Fruit fly (Drosophila melanogaster) whole organism, embryonic: ENCODE measurements around the gene slow.

Source experiments
- Atf6 ChIP-seq: fragments of 200-800 bp; sonication (Bioruptor generic); IDR thresholded peaks from 2 replicates; pipeline ENCODE4 v1.3.6; 2022; ENCODE audit warnings: missing biosample characterization, missing genetic modification characterization
- CG10959 ChIP-seq: fragments of 200-800 bp; sonication (Bioruptor generic); IDR thresholded peaks from 2 replicates; pipeline ENCODE4 v1.3.6; 2022; ENCODE audit warnings: missing biosample characterization, missing genetic modification characterization
- CG11504 ChIP-seq: fragments of 200-800 bp; sonication (Bioruptor generic); optimal IDR thresholded peaks from 3 replicates; lab custom pipeline; 2019; ENCODE audit warnings: missing biosample characterization, mild to moderate bottlenecking, missing genetic modification characterization, moderate library complexity
- CG13296 ChIP-seq: fragments of 200-800 bp; sonication (Bioruptor generic); optimal IDR thresholded peaks from 3 replicates; lab custom pipeline; 2018; ENCODE audit warnings: missing biosample characterization, mild to moderate bottlenecking, missing genetic modification characterization
- CG14965 ChIP-seq: fragments of 200-800 bp; sonication (Bioruptor generic); optimal IDR thresholded peaks from 2 replicates; lab custom pipeline; 2016; ENCODE audit warnings: missing biosample characterization, missing genetic modification characterization, borderline replicate concordance
- CG15514 ChIP-seq: fragments of 200-800 bp; sonication (Bioruptor generic); optimal IDR thresholded peaks from 3 replicates; lab custom pipeline; 2017; ENCODE audit warnings: missing biosample characterization, missing genetic modification characterization, mild to moderate bottlenecking, moderate library complexity, missing genetic modification reagents
- CG18262 ChIP-seq: fragments of 200-800 bp; optimal IDR thresholded peaks from 3 replicates; lab custom pipeline; 2019; ENCODE audit warnings: missing biosample characterization, mild to moderate bottlenecking, missing genetic modification characterization, moderate library complexity
- CG2199 ChIP-seq: fragments of 200-800 bp; sonication (Bioruptor generic); IDR thresholded peaks from 3 replicates; pipeline ENCODE4 v1.3.6; 2022; ENCODE audit warnings: missing biosample characterization, missing genetic modification characterization
- CG2678 ChIP-seq: fragments of 200-800 bp; sonication (Bioruptor generic); optimal IDR thresholded peaks from 3 replicates; lab custom pipeline; 2019; ENCODE audit warnings: missing biosample characterization, mild to moderate bottlenecking, missing genetic modification characterization, moderate library complexity
- CG31441 ChIP-seq: fragments of 200-800 bp; sonication (Bioruptor generic); IDR thresholded peaks from 2 replicates; pipeline ENCODE4 v1.3.6; 2022; ENCODE audit warnings: missing biosample characterization, missing genetic modification characterization
- CG32772 ChIP-seq: fragments of 200-800 bp; sonication (Bioruptor generic); IDR thresholded peaks from 2 replicates; pipeline ENCODE4 v1.3.6; 2022; ENCODE audit warnings: missing biosample characterization, missing genetic modification characterization
- CG43689 ChIP-seq: fragments of 200-800 bp; sonication (Bioruptor generic); IDR thresholded peaks from 2 replicates; pipeline ENCODE4 v1.3.6; 2022; ENCODE audit warnings: missing biosample characterization, missing genetic modification characterization
- Dek ChIP-seq: fragments of 200-800 bp; sonication (Bioruptor generic); optimal IDR thresholded peaks from 3 replicates; lab custom pipeline; 2019; ENCODE audit warnings: missing biosample characterization, mild to moderate bottlenecking, missing genetic modification characterization, moderate library complexity
- Eip74EF ChIP-seq, 2 experiments: fragments of 200-800 bp in 1 of 2; fragments of >200 bp in 1 of 2; sonication (Bioruptor generic) in 1 of 2; optimal IDR thresholded peaks; 2 replicates each; lab custom pipeline; 2017 to 2019; ENCODE audit warnings: missing biosample characterization in 2 of 2, missing genetic modification characterization in 2 of 2, mild to moderate bottlenecking in 1 of 2, moderate library complexity in 1 of 2
- Ets65A ChIP-seq: fragments of 200-800 bp; sonication (Bioruptor generic); peaks from one replicate; lab custom pipeline; 2016; ENCODE audit warnings: missing biosample characterization, missing genetic modification characterization
- Med ChIP-seq: fragments of 200-800 bp; sonication (Bioruptor generic); peaks from one replicate; lab custom pipeline; 2016; ENCODE audit warnings: missing biosample characterization, missing genetic modification characterization, mild to moderate bottlenecking, inconsistent platforms, moderate library complexity
- NC2α ChIP-seq: fragments of 200-800 bp; sonication (Bioruptor generic); optimal IDR thresholded peaks from 2 replicates; lab custom pipeline; 2016; ENCODE audit warnings: missing biosample characterization, missing genetic modification characterization
- Oli ChIP-seq: fragments of 200-800 bp; sonication (Bioruptor generic); optimal IDR thresholded peaks from 2 replicates; lab custom pipeline; 2018; ENCODE audit warnings: missing biosample characterization, mild to moderate bottlenecking, missing genetic modification characterization, moderate library complexity
- Opbp ChIP-seq: fragments of 200-800 bp; sonication (Bioruptor generic); IDR thresholded peaks from 3 replicates; pipeline ENCODE4 v1.3.6; 2022; ENCODE audit warnings: missing biosample characterization, missing genetic modification characterization; ENCODE audit not compliant: partially characterized antibody
- PHDP ChIP-seq: fragments of 200-800 bp; sonication (Bioruptor generic); optimal IDR thresholded peaks from 3 replicates; lab custom pipeline; 2018; ENCODE audit warnings: missing biosample characterization, mild to moderate bottlenecking, missing genetic modification characterization, moderate library complexity
- Ptx1 ChIP-seq: fragments of 200-800 bp; sonication (Bioruptor generic); IDR thresholded peaks from 2 replicates; pipeline ENCODE4 v1.3.6; 2022; ENCODE audit warnings: missing biosample characterization, missing genetic modification characterization
- Rx ChIP-seq: fragments of 200-800 bp; sonication (Bioruptor generic); IDR thresholded peaks from 2 replicates; pipeline ENCODE4 v1.3.6; 2022; ENCODE audit warnings: missing biosample characterization, missing genetic modification characterization
- Ssrp ChIP-seq: fragments of 200-800 bp; sonication (Bioruptor generic); optimal IDR thresholded peaks from 2 replicates; lab custom pipeline; 2018; ENCODE audit warnings: missing biosample characterization, mild to moderate bottlenecking, missing genetic modification characterization, moderate library complexity
- abd-A ChIP-seq: fragments of 200-800 bp; sonication (Bioruptor generic); optimal IDR thresholded peaks from 3 replicates; lab custom pipeline; 2019; ENCODE audit warnings: missing biosample characterization, mild to moderate bottlenecking, missing genetic modification characterization, moderate library complexity
- amos ChIP-seq: fragments of 200-800 bp; sonication (Bioruptor generic); IDR thresholded peaks from 2 replicates; pipeline ENCODE4 v1.3.6; 2022; ENCODE audit warnings: missing biosample characterization, missing genetic modification characterization; ENCODE audit not compliant: partially characterized antibody
- cg ChIP-seq: fragments of 200-800 bp; sonication (Bioruptor generic); optimal IDR thresholded peaks from 3 replicates; lab custom pipeline; 2019; ENCODE audit warnings: missing biosample characterization, mild to moderate bottlenecking, missing genetic modification characterization, moderate library complexity
- gsb ChIP-seq: fragments of 200-800 bp; sonication (Bioruptor generic); IDR thresholded peaks from 2 replicates; pipeline ENCODE4 v1.3.6; 2022; ENCODE audit warnings: missing biosample characterization, missing genetic modification characterization
- gsb-n ChIP-seq: fragments of 200-800 bp; sonication (Bioruptor generic); optimal IDR thresholded peaks from 3 replicates; lab custom pipeline; 2018; ENCODE audit warnings: missing biosample characterization, mild to moderate bottlenecking, missing genetic modification characterization
- inv ChIP-seq: fragments of 200-800 bp; sonication (Bioruptor generic); IDR thresholded peaks from 2 replicates; pipeline ENCODE4 v1.3.6; 2022; ENCODE audit warnings: missing biosample characterization, missing genetic modification characterization; ENCODE audit not compliant: partially characterized antibody
- kni ChIP-seq: fragments of 200-800 bp; sonication (Bioruptor generic); optimal IDR thresholded peaks from 3 replicates; lab custom pipeline; 2017; ENCODE audit warnings: mild to moderate bottlenecking, missing biosample characterization, missing genetic modification reagents, missing genetic modification characterization
- maf-S ChIP-seq: fragments of 200-800 bp; sonication (Bioruptor generic); optimal IDR thresholded peaks from 2 replicates; lab custom pipeline; 2016; ENCODE audit warnings: missing biosample characterization, missing genetic modification characterization
- oc ChIP-seq: fragments of 200-800 bp; sonication (Bioruptor generic); optimal IDR thresholded peaks from 2 replicates; lab custom pipeline; 2018; ENCODE audit warnings: missing biosample characterization, mild to moderate bottlenecking, missing genetic modification characterization, moderate library complexity
- odd ChIP-seq: fragments of 200-800 bp; sonication (Bioruptor generic); optimal IDR thresholded peaks from 2 replicates; lab custom pipeline; 2017; ENCODE audit warnings: missing biosample characterization, mild to moderate bottlenecking, missing genetic modification characterization
- org-1 ChIP-seq: fragments of 200-800 bp; sonication (Bioruptor generic); optimal IDR thresholded peaks from 2 replicates; lab custom pipeline; 2017; ENCODE audit warnings: missing biosample characterization, missing genetic modification characterization
- p53 ChIP-seq: fragments of 200-800 bp; sonication (Bioruptor generic); optimal IDR thresholded peaks from 2 replicates; lab custom pipeline; 2016; ENCODE audit warnings: missing biosample characterization, missing genetic modification characterization
- pros ChIP-seq: fragments of 200-800 bp; sonication (Bioruptor generic); optimal IDR thresholded peaks from 3 replicates; lab custom pipeline; 2019; ENCODE audit warnings: missing biosample characterization, mild to moderate bottlenecking, missing genetic modification characterization, moderate library complexity
- sd ChIP-seq: fragments of 200-800 bp; sonication (Bioruptor generic); optimal IDR thresholded peaks from 3 replicates; lab custom pipeline; 2018; ENCODE audit warnings: missing biosample characterization, mild to moderate bottlenecking, missing genetic modification characterization, moderate library complexity
- sim ChIP-seq: fragments of 200-800 bp; sonication (Bioruptor generic); IDR thresholded peaks from 2 replicates; pipeline ENCODE4 v1.3.6; 2022; ENCODE audit warnings: missing biosample characterization, missing genetic modification characterization
- slp2 ChIP-seq: fragments of 200-800 bp; sonication (Bioruptor generic); optimal IDR thresholded peaks from 2 replicates; lab custom pipeline; 2016; ENCODE audit warnings: missing biosample characterization, missing genetic modification characterization
- sna ChIP-seq: fragments of 200-800 bp; sonication (Bioruptor generic); IDR thresholded peaks from 2 replicates; pipeline ENCODE4 v1.3.6; 2022; ENCODE audit warnings: missing biosample characterization, missing genetic modification characterization; ENCODE audit not compliant: partially characterized antibody
- sqz ChIP-seq: fragments of 200-800 bp; sonication (Bioruptor generic); optimal IDR thresholded peaks from 3 replicates; lab custom pipeline; 2018; ENCODE audit warnings: missing biosample characterization, mild to moderate bottlenecking, missing genetic modification characterization
- tgo ChIP-seq: fragments of 200-800 bp; sonication (Bioruptor generic); IDR thresholded peaks from 3 replicates; pipeline ENCODE4 v1.3.6; 2022; ENCODE audit warnings: missing biosample characterization, missing genetic modification characterization
- tio ChIP-seq: fragments of 200-800 bp; sonication (Bioruptor generic); optimal IDR thresholded peaks from 2 replicates; lab custom pipeline; 2017; ENCODE audit warnings: missing biosample characterization, missing genetic modification characterization, inconsistent platforms
- tna ChIP-seq: fragments of 200-800 bp; sonication (Bioruptor generic); IDR thresholded peaks from 2 replicates; pipeline ENCODE4 v1.3.6; 2022; ENCODE audit warnings: missing biosample characterization, missing genetic modification characterization; ENCODE audit not compliant: partially characterized antibody
- toy ChIP-seq: fragments of 200-800 bp; sonication (Bioruptor generic); IDR thresholded peaks from 2 replicates; pipeline ENCODE4 v1.3.6; 2022; ENCODE audit warnings: missing biosample characterization, missing genetic modification characterization
- yki ChIP-seq: fragments of >200 bp; optimal IDR thresholded peaks from 3 replicates; lab custom pipeline; 2018

The slow gene

DNA sequence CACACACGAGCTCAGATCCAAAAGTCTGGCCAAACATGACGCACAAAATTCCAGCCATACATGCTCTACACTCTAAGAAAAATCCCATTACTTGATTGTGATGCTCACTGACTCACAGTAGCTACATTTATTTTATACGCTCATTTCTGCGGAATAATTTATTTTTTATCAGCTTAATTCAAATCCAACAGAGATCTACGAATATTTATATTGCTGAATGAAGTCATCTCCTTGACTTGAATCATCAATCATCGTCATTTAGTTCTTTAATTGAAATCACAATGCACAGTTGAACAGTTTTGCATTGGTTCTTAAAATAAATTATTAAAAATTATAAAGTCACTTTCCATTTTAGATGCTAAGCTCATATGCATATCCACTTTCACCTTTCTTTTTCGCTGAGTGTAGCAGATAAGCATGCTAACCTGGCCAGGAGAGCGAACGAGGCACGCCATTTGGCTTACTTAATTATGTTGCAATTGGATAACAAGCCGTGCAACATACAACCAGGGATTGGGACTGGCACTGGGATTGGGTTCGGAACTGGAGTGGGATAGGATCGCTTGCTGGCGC, 11.3 kb downstream of the slow start (continued):
- TF ChIP-seq Atf6 (GFP tag; lab: Robert Waterston, UW) (no peak), toy (no peak), CG2678 (tag; lab: Kevin White, UChicago) (peak; percentile 10), sd (tag; lab: Kevin White, UChicago) (peak; percentile 53), Opbp (GFP tag; lab: Robert Waterston, UW) (no peak), amos (GFP tag; lab: Robert Waterston, UW) (no peak), CG10959 (GFP tag; lab: Robert Waterston, UW) (no peak), CG32772 (GFP tag; lab: Robert Waterston, UW) (no peak), CG31441 (GFP tag; lab: Robert Waterston, UW) (0 out of 2 replicates have a peak, but pooled peaks have one; percentile 13), tgo (no peak), Ssrp (peak; percentile 7), Ptx1 (GFP tag; lab: Robert Waterston, UW) (no peak), NC2α (GFP tag; lab: Kevin White, UChicago) (no peak), CG15514 (no peak), Eip74EF (GFP tag; optimal IDR thresholded peaks at IDR 0.05; lab: Kevin White, UChicago) (no peak), org-1 (GFP tag; lab: Kevin White, UChicago) (no peak), odd (GFP tag; lab: Kevin White, UChicago) (no peak), Oli (tag; lab: Kevin White, UChicago) (peak; percentile 11), CG14965 (GFP tag; lab: Kevin White, UChicago) (no peak), yki (no peak), maf-S (no peak), p53 (GFP tag; lab: Kevin White, UChicago) (no peak), tna (GFP tag; lab: Robert Waterston, UW) (no peak), sim (GFP tag; lab: Robert Waterston, UW) (no peak), PHDP (tag; lab: Kevin White, UChicago) (no peak), CG11504 (tag; lab: Kevin White, UChicago) (peak; percentile 27), gsb (GFP tag; lab: Robert Waterston, UW) (no peak), CG18262 (tag; lab: Kevin White, UChicago) (peak; percentile 30), CG13296 (GFP tag; lab: Kevin White, UChicago) (no peak), Ets65A (GFP tag; lab: Kevin White, UChicago) (peak; percentile 15), Dek (tag; lab: Kevin White, UChicago) (no peak), tio (GFP tag; lab: Kevin White, UChicago) (peak; percentile 6)

DNA sequence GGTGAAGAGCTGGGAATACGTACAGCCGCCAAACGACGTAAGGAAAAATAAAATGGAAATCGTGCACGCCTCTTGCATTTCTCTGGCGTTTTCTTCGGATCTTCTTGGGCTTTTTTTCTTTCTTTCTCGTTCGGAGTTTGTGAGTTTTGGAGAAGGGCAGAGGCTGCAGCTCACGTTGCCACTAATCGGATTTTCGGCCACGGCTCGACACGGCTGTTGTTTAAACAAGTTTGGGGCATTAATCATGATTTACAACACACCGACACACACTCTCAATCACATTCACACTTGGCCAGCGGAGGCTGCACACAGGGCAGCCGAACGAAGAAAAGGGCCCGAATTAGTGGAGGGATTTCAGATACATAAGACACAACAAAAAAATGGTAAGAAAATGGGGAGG, 12.1 kb downstream of the slow start:
- TF ChIP-seq pros (GFP tag; lab: Kevin White, UChicago) = peak; percentile 74
- TF ChIP-seq CG43689 (GFP tag; lab: Robert Waterston, UW) = no peak
- peak; percentile 23 for TF ChIP-seq sqz
- TF ChIP-seq cg (GFP tag; lab: Kevin White, UChicago) = peak; percentile 14
- no peak for TF ChIP-seq inv (GFP tag; lab: Robert Waterston, UW)
- TF ChIP-seq slp2 (GFP tag; lab: Kevin White, UChicago) = no peak
- TF ChIP-seq Med (GFP tag; lab: Kevin White, UChicago) = peak; percentile 11
- peak; percentile 97 for TF ChIP-seq oc (tag; lab: Kevin White, UChicago)
- peak; percentile 69 for TF ChIP-seq gsb-n (tag; lab: Kevin White, UChicago)
- TF ChIP-seq CG2199 (GFP tag; lab: Robert Waterston, UW) = 0 out of 3 replicates have a peak, but pooled peaks have one; percentile 47
- TF ChIP-seq Rx (GFP tag; lab: Robert Waterston, UW) = no peak
- no peak for TF ChIP-seq sna (GFP tag; lab: Robert Waterston, UW)
- TF ChIP-seq abd-A (tag; lab: Kevin White, UChicago) = peak; percentile 18
- TF ChIP-seq kni = peak; percentile 17
